Fruit fly (Drosophila melanogaster) whole organism, prepupa: ENCODE data around the gene nAChRbeta3.

Source experiments
- OdsH ChIP-seq: fragments of 200-800 bp; sonication (Bioruptor generic); optimal IDR thresholded peaks from 3 replicates; lab custom pipeline; 2016; ENCODE audit warnings: missing biosample characterization, missing genetic modification characterization
- Smox ChIP-seq: fragments of 200-800 bp; sonication (Bioruptor generic); optimal IDR thresholded peaks from 3 replicates; lab custom pipeline; 2016; ENCODE audit warnings: missing biosample characterization, missing genetic modification characterization

DNA sequence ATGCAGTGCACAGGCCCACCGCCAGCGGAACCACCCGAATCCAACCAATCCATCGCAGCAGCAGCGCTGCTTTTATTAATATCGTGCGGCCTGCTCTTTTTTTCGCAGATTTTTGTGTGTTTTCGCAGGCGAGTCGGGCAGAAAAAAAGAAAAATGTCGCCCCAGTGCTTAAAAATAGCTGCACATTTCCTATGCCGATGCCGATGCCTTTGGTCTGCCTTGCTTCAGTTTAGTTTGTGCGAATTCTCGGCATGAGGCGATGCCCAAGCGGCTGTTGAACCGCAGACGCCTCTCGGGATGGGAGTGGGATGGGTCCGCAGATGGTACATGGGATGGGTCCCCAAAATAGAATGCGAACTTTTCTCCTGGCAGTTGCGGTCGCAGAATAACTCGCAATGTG lies 18.4 kb downstream of the nAChRbeta3 start:
- TF ChIP-seq Smox (GFP tag; lab: Kevin White, UChicago) (no peak), OdsH (GFP tag; lab: Kevin White, UChicago) (no peak)
